Fruit fly (Drosophila melanogaster) whole organism, embryonic: ENCODE data around the gene drm.

Experiments used
- Awh ChIP-seq: fragments of 200-800 bp; sonication (Bioruptor generic); IDR thresholded peaks from 2 replicates; pipeline ENCODE4, ENCODE4 v1.3.6; 2022; ENCODE audit warnings: missing biosample characterization, missing genetic modification characterization
- CG10543 ChIP-seq: fragments of 200-800 bp; sonication (Bioruptor generic); optimal IDR thresholded peaks from 3 replicates; lab custom pipeline; 2017; ENCODE audit warnings: missing biosample characterization, mild to moderate bottlenecking, missing genetic modification characterization, moderate library complexity
- CG11398 ChIP-seq: fragments of 200-800 bp; sonication (Bioruptor generic); optimal IDR thresholded peaks from 2 replicates; lab custom pipeline; 2016; ENCODE audit warnings: missing biosample characterization, missing genetic modification characterization
- CG11696 ChIP-seq: fragments of 200-800 bp; sonication (Bioruptor generic); IDR thresholded peaks from 2 replicates; pipeline ENCODE4 v1.3.6; 2022; ENCODE audit warnings: missing biosample characterization, missing genetic modification characterization
- CG12236 ChIP-seq: fragments of 200-800 bp; sonication (Bioruptor generic); optimal IDR thresholded peaks from 2 replicates; lab custom pipeline; 2016; ENCODE audit warnings: missing biosample characterization, missing genetic modification characterization
- CG12391 ChIP-seq: fragments of 200-800 bp; sonication (Bioruptor generic); optimal IDR thresholded peaks from 3 replicates; lab custom pipeline; 2018; ENCODE audit warnings: missing biosample characterization, mild to moderate bottlenecking, missing genetic modification characterization, moderate library complexity
- CG12769 ChIP-seq: fragments of 200-800 bp; sonication (Bioruptor generic); optimal IDR thresholded peaks from 2 replicates; lab custom pipeline; 2019; ENCODE audit warnings: missing biosample characterization, mild to moderate bottlenecking, missing genetic modification characterization, moderate library complexity
- CG13424 ChIP-seq: fragments of 200-800 bp; sonication (Bioruptor generic); optimal IDR thresholded peaks from 2 replicates; lab custom pipeline; 2019; ENCODE audit warnings: missing biosample characterization, mild to moderate bottlenecking, missing genetic modification characterization, moderate library complexity
- CG13624 ChIP-seq: fragments of 200-800 bp; sonication (Bioruptor generic); optimal IDR thresholded peaks from 2 replicates; lab custom pipeline; 2016; ENCODE audit warnings: missing biosample characterization, missing genetic modification characterization
- CG1602 ChIP-seq: fragments of 200-800 bp; sonication (Bioruptor generic); optimal IDR thresholded peaks from 3 replicates; lab custom pipeline; 2016; ENCODE audit warnings: missing biosample characterization, missing genetic modification characterization
- CG16863 ChIP-seq: fragments of 200-800 bp; sonication (Bioruptor generic); optimal IDR thresholded peaks from 3 replicates; lab custom pipeline; 2016; ENCODE audit warnings: missing biosample characterization, missing genetic modification characterization
- CG18764 ChIP-seq: fragments of 200-800 bp; sonication (Bioruptor generic); optimal IDR thresholded peaks from 3 replicates; lab custom pipeline; 2016; ENCODE audit warnings: missing biosample characterization, missing genetic modification characterization
- CG2678 ChIP-seq: fragments of 200-800 bp; sonication (Bioruptor generic); optimal IDR thresholded peaks from 3 replicates; lab custom pipeline; 2019; ENCODE audit warnings: missing biosample characterization, mild to moderate bottlenecking, missing genetic modification characterization, moderate library complexity
- CG33213 ChIP-seq: fragments of 200-800 bp; sonication (Bioruptor generic); optimal IDR thresholded peaks from 3 replicates; lab custom pipeline; 2016; ENCODE audit warnings: missing biosample characterization, missing genetic modification characterization
- CG33557 ChIP-seq: fragments of 200-800 bp; sonication (Bioruptor generic); optimal IDR thresholded peaks from 2 replicates; lab custom pipeline; 2019; ENCODE audit warnings: missing biosample characterization, mild to moderate bottlenecking, missing genetic modification characterization, moderate library complexity
- CG5245 ChIP-seq: fragments of 200-800 bp; sonication (Bioruptor generic); optimal IDR thresholded peaks from 3 replicates; lab custom pipeline; 2016; ENCODE audit warnings: missing biosample characterization, missing genetic modification characterization
- CG5953 ChIP-seq: fragments of 200-800 bp; sonication (Bioruptor generic); IDR thresholded peaks from 2 replicates; pipeline ENCODE4 v1.3.6; 2022; ENCODE audit warnings: missing biosample characterization, missing genetic modification characterization
- CG6791 ChIP-seq: fragments of 200-800 bp; sonication (Bioruptor generic); IDR thresholded peaks from 3 replicates; pipeline ENCODE4 v1.3.6; 2022; ENCODE audit warnings: missing biosample characterization, missing genetic modification characterization; ENCODE audit not compliant: partially characterized antibody
- CG7372 ChIP-seq: fragments of 200-800 bp; sonication (Bioruptor generic); IDR thresholded peaks from 2 replicates; pipeline ENCODE4 v1.3.6; 2022; ENCODE audit warnings: missing biosample characterization, missing genetic modification characterization
- CG8089 ChIP-seq: fragments of 200-800 bp; sonication (Bioruptor generic); optimal IDR thresholded peaks from 3 replicates; lab custom pipeline; 2016; ENCODE audit warnings: missing biosample characterization, missing genetic modification characterization
- CHES-1-like ChIP-seq: fragments of 200-800 bp; sonication (Bioruptor generic); optimal IDR thresholded peaks from 2 replicates; lab custom pipeline; 2016; ENCODE audit warnings: missing biosample characterization, missing genetic modification characterization
- CoRest ChIP-seq: fragments of 200-800 bp; sonication (Bioruptor generic); optimal IDR thresholded peaks from 3 replicates; lab custom pipeline; 2018; ENCODE audit warnings: missing biosample characterization, mild to moderate bottlenecking, missing genetic modification characterization, moderate library complexity
- D19B ChIP-seq: fragments of 200-800 bp; sonication (Bioruptor generic); optimal IDR thresholded peaks from 2 replicates; lab custom pipeline; 2017; ENCODE audit warnings: missing biosample characterization, mild to moderate bottlenecking, missing genetic modification characterization
- E2f1 ChIP-seq: fragments of 200-800 bp; sonication (Bioruptor generic); IDR thresholded peaks from 2 replicates; pipeline ENCODE4 v1.3.6; 2022; ENCODE audit warnings: missing biosample characterization, missing genetic modification characterization
- ERR ChIP-seq: fragments of 200-800 bp; sonication (Bioruptor generic); optimal IDR thresholded peaks from 2 replicates; lab custom pipeline; 2016; ENCODE audit warnings: missing biosample characterization, missing genetic modification characterization
- Fer3 ChIP-seq: fragments of 200-800 bp; sonication (Bioruptor generic); optimal IDR thresholded peaks from 2 replicates; lab custom pipeline; 2018; ENCODE audit warnings: missing biosample characterization, mild to moderate bottlenecking, missing genetic modification characterization, moderate library complexity
- Gug ChIP-seq: fragments of 200-800 bp; sonication (Bioruptor generic); IDR thresholded peaks from 4 replicates; pipeline ENCODE4 v1.3.6; 2022; ENCODE audit warnings: missing biosample characterization, missing genetic modification characterization
- H15 ChIP-seq: fragments of 200-800 bp; sonication (Bioruptor generic); IDR thresholded peaks from 3 replicates; pipeline ENCODE4 v1.3.6; 2022; ENCODE audit warnings: missing biosample characterization, missing genetic modification characterization
- Hr3 ChIP-seq: fragments of 200-800 bp; sonication (Bioruptor generic); optimal IDR thresholded peaks from 3 replicates; lab custom pipeline; 2016; ENCODE audit warnings: missing biosample characterization, missing genetic modification characterization
- Jarid2 ChIP-seq: fragments of 200-800 bp; sonication (Bioruptor generic); optimal IDR thresholded peaks from 3 replicates; lab custom pipeline; 2017; ENCODE audit warnings: mild to moderate bottlenecking, missing biosample characterization, missing genetic modification reagents, missing genetic modification characterization
- Lhr ChIP-seq: fragments of 200-800 bp; sonication (Bioruptor generic); optimal IDR thresholded peaks from 3 replicates; lab custom pipeline; 2017; ENCODE audit warnings: mild to moderate bottlenecking, missing biosample characterization, missing genetic modification reagents, missing genetic modification characterization
- MESR4 ChIP-seq: fragments of 200-800 bp; sonication (Bioruptor generic); optimal IDR thresholded peaks from 2 replicates; lab custom pipeline; 2018; ENCODE audit warnings: missing biosample characterization, mild to moderate bottlenecking, missing genetic modification characterization, moderate library complexity
- NC2β ChIP-seq: fragments of 200-800 bp; sonication (Bioruptor generic); optimal IDR thresholded peaks from 2 replicates; lab custom pipeline; 2016; ENCODE audit warnings: missing biosample characterization, missing genetic modification characterization
- Xrp1 ChIP-seq: fragments of 200-800 bp; sonication (Bioruptor generic); IDR thresholded peaks from 2 replicates; pipeline ENCODE4 v1.3.6; 2022; ENCODE audit warnings: missing biosample characterization, missing genetic modification characterization
- ase ChIP-seq: fragments of 200-800 bp; sonication (Bioruptor generic); IDR thresholded peaks from 3 replicates; pipeline ENCODE4 v1.3.6; 2022; ENCODE audit warnings: missing biosample characterization, missing genetic modification characterization
- bcd ChIP-seq: fragments of 200-800 bp; sonication (Bioruptor generic); optimal IDR thresholded peaks from 2 replicates; lab custom pipeline; 2017; ENCODE audit warnings: missing biosample characterization, mild to moderate bottlenecking, missing genetic modification characterization
- bigmax ChIP-seq: fragments of 200-800 bp; sonication (Bioruptor generic); optimal IDR thresholded peaks from 2 replicates; lab custom pipeline; 2018; ENCODE audit warnings: missing biosample characterization, mild to moderate bottlenecking, missing genetic modification characterization
- caup ChIP-seq: fragments of 200-800 bp; sonication (Bioruptor generic); optimal IDR thresholded peaks from 3 replicates; lab custom pipeline; 2017; ENCODE audit warnings: missing biosample characterization, mild to moderate bottlenecking, missing genetic modification characterization, moderate library complexity; ENCODE audit not compliant: severe bottlenecking
- dmrt11E ChIP-seq: fragments of 200-800 bp; sonication (Bioruptor generic); optimal IDR thresholded peaks from 3 replicates; lab custom pipeline; 2018; ENCODE audit warnings: missing biosample characterization, mild to moderate bottlenecking, missing genetic modification characterization, moderate library complexity
- gro ChIP-seq: fragments of 200-800 bp; sonication (Bioruptor generic); optimal IDR thresholded peaks from 2 replicates; lab custom pipeline; 2016; ENCODE audit warnings: missing biosample characterization, missing genetic modification characterization
- gt ChIP-seq: fragments of 200-800 bp; sonication (Bioruptor generic); IDR thresholded peaks from 2 replicates; pipeline ENCODE4 v1.3.6; 2022; ENCODE audit warnings: missing biosample characterization, missing genetic modification characterization
- kah ChIP-seq: fragments of 200-800 bp; sonication (Bioruptor generic); optimal IDR thresholded peaks from 2 replicates; lab custom pipeline; 2018; ENCODE audit warnings: missing biosample characterization, mild to moderate bottlenecking, missing genetic modification characterization
- ken ChIP-seq: fragments of 200-800 bp; sonication (Bioruptor generic); IDR thresholded peaks from 3 replicates; pipeline ENCODE4 v1.3.6; 2022; ENCODE audit warnings: missing biosample characterization, missing genetic modification characterization
- kni ChIP-seq: fragments of 200-800 bp; sonication (Bioruptor generic); optimal IDR thresholded peaks from 3 replicates; lab custom pipeline; 2017; ENCODE audit warnings: mild to moderate bottlenecking, missing biosample characterization, missing genetic modification reagents, missing genetic modification characterization
- lov ChIP-seq, 2 experiments: fragments of 200-800 bp in 1 of 2; fragments of >200 bp in 1 of 2; sonication (Bioruptor generic) in 1 of 2; IDR thresholded peaks in 1 of 2; optimal IDR thresholded peaks in 1 of 2; 2 replicates in 1 of 2; 3 replicates in 1 of 2; pipeline versions ENCODE4 v1.3.6 to Lab custom; 2017 to 2022; ENCODE audit warnings: missing biosample characterization in 1 of 2, missing genetic modification characterization in 1 of 2
- luna ChIP-seq: fragments of 200-800 bp; sonication (Bioruptor generic); optimal IDR thresholded peaks from 2 replicates; lab custom pipeline; 2016; ENCODE audit warnings: missing biosample characterization, missing genetic modification characterization
- seq ChIP-seq: fragments of 200-800 bp; sonication (Bioruptor generic); IDR thresholded peaks from 2 replicates; pipeline ENCODE4 v1.3.6; 2022; ENCODE audit warnings: missing biosample characterization, missing genetic modification characterization
- tio ChIP-seq: fragments of 200-800 bp; sonication (Bioruptor generic); optimal IDR thresholded peaks from 2 replicates; lab custom pipeline; 2017; ENCODE audit warnings: missing biosample characterization, missing genetic modification characterization, inconsistent platforms
- tna ChIP-seq: fragments of 200-800 bp; sonication (Bioruptor generic); IDR thresholded peaks from 2 replicates; pipeline ENCODE4 v1.3.6; 2022; ENCODE audit warnings: missing biosample characterization, missing genetic modification characterization; ENCODE audit not compliant: partially characterized antibody
- zfh2 ChIP-seq: fragments of 200-800 bp; sonication (Bioruptor generic); optimal IDR thresholded peaks from 2 replicates; lab custom pipeline; 2016; ENCODE audit warnings: missing biosample characterization, missing genetic modification characterization

The drm gene

DNA sequence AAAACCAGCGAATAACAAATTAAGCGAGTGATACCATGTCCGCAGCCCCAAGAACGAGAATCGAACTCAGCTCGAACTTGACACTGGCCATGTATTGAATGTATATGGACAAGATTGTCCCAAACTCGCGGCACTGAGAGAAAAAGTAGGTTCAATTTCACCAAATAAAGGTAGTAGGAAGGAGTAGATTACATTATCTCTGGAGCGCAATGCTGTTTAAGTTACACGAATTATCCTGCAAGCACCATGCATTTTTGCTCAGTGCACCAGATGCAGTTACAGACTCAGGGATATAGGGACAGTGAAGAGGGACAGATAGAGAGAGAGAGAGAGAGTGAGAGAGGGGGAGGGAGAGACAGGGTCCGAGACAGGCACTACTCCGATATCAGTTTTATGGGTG is 55.0 kb downstream of the drm start (continued):
- peak; percentile 37 for TF ChIP-seq E2f1 (GFP tag; lab: Robert Waterston, UW)
- peak; percentile 27 for TF ChIP-seq CG8089
- TF ChIP-seq CG12391 (tag; lab: Kevin White, UChicago): peak; percentile 61
- TF ChIP-seq CG7372: 0 out of 2 replicates have a peak, but pooled peaks have one; percentile 12
- peak; percentile 26 for TF ChIP-seq CG18764 (GFP tag; lab: Kevin White, UChicago)
- TF ChIP-seq Lhr (GFP tag; lab: Kevin White, UChicago): peak; percentile 6
- no peak for TF ChIP-seq CG5953 (GFP tag; lab: Robert Waterston, UW)
- TF ChIP-seq bcd: peak; percentile 11
- no peak for TF ChIP-seq Fer3 (tag; lab: Kevin White, UChicago)
- TF ChIP-seq CG13424 (tag; lab: Kevin White, UChicago): peak; percentile 18
- no peak for TF ChIP-seq D19B (GFP tag; lab: Kevin White, UChicago)
- TF ChIP-seq CG2678: peak; percentile 31
- TF ChIP-seq lov (optimal IDR thresholded peaks at IDR 0.05; lab: Kevin White, UChicago): no peak
- TF ChIP-seq lov (GFP tag; IDR thresholded peaks at IDR 0.05; lab: Robert Waterston, UW): peak; percentile 69; the same call in 1 of the 3 replicates
- no peak for TF ChIP-seq CG11398 (GFP tag; lab: Kevin White, UChicago)
- peak; percentile 9 for TF ChIP-seq CoRest (tag; lab: Kevin White, UChicago)
- peak; percentile 87 for TF ChIP-seq dmrt11E
- TF ChIP-seq CG13624 (GFP tag; lab: Kevin White, UChicago): no peak
- TF ChIP-seq CHES-1-like (GFP tag; lab: Kevin White, UChicago): no peak
- no peak for TF ChIP-seq Awh
- TF ChIP-seq bigmax (GFP tag; lab: Kevin White, UChicago): no peak
- TF ChIP-seq ERR: no peak
- TF ChIP-seq H15 (GFP tag; lab: Robert Waterston, UW): peak; percentile 53; the same call in 2 of the 3 replicates
- peak; percentile 24 for TF ChIP-seq CG12236 (GFP tag; lab: Kevin White, UChicago)
- no peak for TF ChIP-seq Jarid2 (GFP tag; lab: Kevin White, UChicago)
- peak; percentile 34 for TF ChIP-seq CG12769 (tag; lab: Kevin White, UChicago)
- peak; percentile 75 for TF ChIP-seq NC2β (GFP tag; lab: Kevin White, UChicago)
- peak; percentile 37 for TF ChIP-seq CG16863 (GFP tag; lab: Kevin White, UChicago)
- no peak for TF ChIP-seq gro (GFP tag; lab: Kevin White, UChicago)
- TF ChIP-seq tio (GFP tag; lab: Kevin White, UChicago): peak; percentile 61
- peak; percentile 50; the same call in 2 of the 4 replicates for TF ChIP-seq Gug (GFP tag; lab: Robert Waterston, UW)
- no peak for TF ChIP-seq gt (GFP tag; lab: Robert Waterston, UW)
- no peak for TF ChIP-seq zfh2
- peak; percentile 46 for TF ChIP-seq CG1602 (GFP tag; lab: Kevin White, UChicago)
- TF ChIP-seq tna (GFP tag; lab: Robert Waterston, UW): no peak
- TF ChIP-seq ken: no peak
- peak; percentile 49; the same call in 1 of the 2 replicates for TF ChIP-seq CG11696 (GFP tag; lab: Robert Waterston, UW)
- peak; percentile 26 for TF ChIP-seq CG5245 (GFP tag; lab: Kevin White, UChicago)
- peak; percentile 22; the same call in 1 of the 3 replicates for TF ChIP-seq ase
- TF ChIP-seq caup (GFP tag; lab: Kevin White, UChicago): no peak
- no peak for TF ChIP-seq CG6791 (GFP tag; lab: Robert Waterston, UW)
- no peak for TF ChIP-seq MESR4 (GFP tag; lab: Kevin White, UChicago)
- peak; percentile 11 for TF ChIP-seq CG33213 (GFP tag; lab: Kevin White, UChicago)
- TF ChIP-seq CG33557: peak; percentile 50
- TF ChIP-seq luna (GFP tag; lab: Kevin White, UChicago): no peak
- TF ChIP-seq Hr3: peak; percentile 1
- no peak for TF ChIP-seq kah (GFP tag; lab: Kevin White, UChicago)
- TF ChIP-seq CG10543 (GFP tag; lab: Kevin White, UChicago): no peak
- no peak for TF ChIP-seq seq (GFP tag; lab: Robert Waterston, UW)
- TF ChIP-seq kni (GFP tag; lab: Kevin White, UChicago): no peak
- peak; percentile 77 for TF ChIP-seq Xrp1 (GFP tag; lab: Robert Waterston, UW)
